Fruit fly (Drosophila melanogaster) whole organism, pupa: ENCODE data around the gene GlcAT-P.

Experiments used
- CG10348 ChIP-seq: fragments of 200-800 bp; sonication (Bioruptor generic); IDR thresholded peaks from 2 replicates; pipeline ENCODE4 v1.3.6; 2022; ENCODE audit warnings: missing biosample characterization, missing genetic modification characterization
- CG12605 ChIP-seq: fragments of 200-800 bp; sonication (Bioruptor generic); IDR thresholded peaks from 2 replicates; pipeline ENCODE4 v1.3.6; 2022; ENCODE audit warnings: missing biosample characterization, missing genetic modification characterization
- CG13204 ChIP-seq: fragments of 200-800 bp; sonication (Bioruptor generic); optimal IDR thresholded peaks from 2 replicates; lab custom pipeline; 2018; ENCODE audit warnings: missing biosample characterization, mild to moderate bottlenecking, missing genetic modification characterization, moderate library complexity
- CG14655 ChIP-seq: fragments of 200-800 bp; sonication (Bioruptor generic); optimal IDR thresholded peaks from 3 replicates; lab custom pipeline; 2017; ENCODE audit warnings: mild to moderate bottlenecking, missing biosample characterization, missing genetic modification reagents, missing genetic modification characterization
- CG15710 ChIP-seq: fragments of 200-800 bp; sonication (Bioruptor generic); optimal IDR thresholded peaks from 2 replicates; lab custom pipeline; 2018; ENCODE audit warnings: missing biosample characterization, mild to moderate bottlenecking, missing genetic modification characterization, moderate library complexity
- CG17806 ChIP-seq: fragments of 200-800 bp; sonication (Bioruptor generic); optimal IDR thresholded peaks from 2 replicates; lab custom pipeline; 2018; ENCODE audit warnings: missing biosample characterization, mild to moderate bottlenecking, missing genetic modification characterization, moderate library complexity
- CG32121 ChIP-seq: fragments of 200-800 bp; sonication (Bioruptor generic); IDR thresholded peaks from 2 replicates; pipeline ENCODE4 v1.3.6; 2022; ENCODE audit warnings: missing biosample characterization, missing genetic modification characterization
- CG34367 ChIP-seq: fragments of 200-800 bp; sonication (Bioruptor generic); optimal IDR thresholded peaks from 2 replicates; lab custom pipeline; 2018; ENCODE audit warnings: missing biosample characterization, mild to moderate bottlenecking, missing genetic modification characterization
- CG4496 ChIP-seq: fragments of 200-800 bp; sonication (Bioruptor generic); IDR thresholded peaks from 3 replicates; pipeline ENCODE4 v1.3.6; 2022; ENCODE audit warnings: missing biosample characterization, missing genetic modification characterization
- CG8159 ChIP-seq: fragments of 200-800 bp; sonication (Bioruptor generic); optimal IDR thresholded peaks from 3 replicates; lab custom pipeline; 2018; ENCODE audit warnings: missing biosample characterization, mild to moderate bottlenecking, missing genetic modification characterization, moderate library complexity
- CG8301 ChIP-seq: fragments of 200-800 bp; sonication (Bioruptor generic); optimal IDR thresholded peaks from 2 replicates; lab custom pipeline; 2018; ENCODE audit warnings: missing biosample characterization, mild to moderate bottlenecking, missing genetic modification characterization
- CG9948 ChIP-seq: fragments of 200-800 bp; sonication (Bioruptor generic); optimal IDR thresholded peaks from 2 replicates; lab custom pipeline; 2018; ENCODE audit warnings: missing biosample characterization, mild to moderate bottlenecking, missing genetic modification characterization, moderate library complexity
- D1 ChIP-seq: fragments of 200-800 bp; sonication (Bioruptor generic); optimal IDR thresholded peaks from 2 replicates; lab custom pipeline; 2018; ENCODE audit warnings: missing biosample characterization, mild to moderate bottlenecking, missing genetic modification characterization, moderate library complexity
- EcR ChIP-seq: fragments of 200-800 bp; sonication (Bioruptor generic); optimal IDR thresholded peaks from 3 replicates; lab custom pipeline; 2019; ENCODE audit warnings: missing biosample characterization, missing genetic modification characterization, mild to moderate bottlenecking, moderate library complexity, missing genetic modification reagents
- Ets98B ChIP-seq: fragments of 200-800 bp; sonication (Bioruptor generic); IDR thresholded peaks from 2 replicates; pipeline ENCODE4 v1.3.6; 2022; ENCODE audit warnings: missing biosample characterization, missing genetic modification characterization
- Pif1A ChIP-seq: fragments of 200-800 bp; sonication (Bioruptor generic); optimal IDR thresholded peaks from 3 replicates; lab custom pipeline; 2016; ENCODE audit warnings: missing biosample characterization, missing genetic modification characterization
- Pif1B ChIP-seq: fragments of 200-800 bp; sonication (Bioruptor generic); optimal IDR thresholded peaks from 3 replicates; lab custom pipeline; 2016; ENCODE audit warnings: missing biosample characterization, missing genetic modification characterization
- Snoo ChIP-seq: fragments of 200-800 bp; sonication (Bioruptor generic); optimal IDR thresholded peaks from 3 replicates; lab custom pipeline; 2017; ENCODE audit warnings: missing biosample characterization, mild to moderate bottlenecking, missing genetic modification characterization, inconsistent platforms
- fd96Ca ChIP-seq: fragments of 200-800 bp; sonication (Bioruptor generic); IDR thresholded peaks from 3 replicates; pipeline ENCODE4 v1.3.6; 2022; ENCODE audit warnings: missing biosample characterization, missing genetic modification characterization
- gl ChIP-seq: fragments of 200-800 bp; sonication (Bioruptor generic); optimal IDR thresholded peaks from 2 replicates; lab custom pipeline; 2018; ENCODE audit warnings: missing biosample characterization, mild to moderate bottlenecking, missing genetic modification characterization
- rn ChIP-seq: fragments of 200-800 bp; sonication (Bioruptor generic); IDR thresholded peaks from 2 replicates; pipeline ENCODE4 v1.3.6; 2022; ENCODE audit warnings: missing biosample characterization, missing genetic modification characterization

Gene GlcAT-P

dm6 chr3L:11215244-11216121, 18.1 kb upstream of the GlcAT-P start:
- TF ChIP-seq D1 (tag; lab: Kevin White, UChicago) (peak; percentile 41), CG8159 (tag; lab: Kevin White, UChicago) (peak; percentile 91), Pif1A (GFP tag; lab: Kevin White, UChicago) (peak; percentile 97), CG34367 (tag; lab: Kevin White, UChicago) (peak; percentile 82), CG10348 (GFP tag; lab: Robert Waterston, UW) (peak; percentile 25; the same call in 1 of the 2 replicates), CG8301 (tag; lab: Kevin White, UChicago) (peak; percentile 91), CG14655 (GFP tag; lab: Kevin White, UChicago) (peak; percentile 91), gl (tag; lab: Kevin White, UChicago) (peak; percentile 60), CG12605 (GFP tag; lab: Robert Waterston, UW) (peak; percentile 97), CG13204 (GFP tag; lab: Kevin White, UChicago) (peak; percentile 10), EcR (GFP tag; lab: Kevin White, UChicago) (peak; percentile 73), Ets98B (GFP tag; lab: Robert Waterston, UW) (peak; percentile 98), Pif1B (peak; percentile 93), rn (peak; percentile 88), fd96Ca (GFP tag; lab: Robert Waterston, UW) (peak; percentile 98), CG15710 (peak; percentile 90), CG4496 (peak; percentile 98), CG9948 (tag; lab: Kevin White, UChicago) (peak; percentile 79), CG32121 (peak; percentile 97), Snoo (tag; lab: Kevin White, UChicago) (peak; percentile 90), CG17806 (tag; lab: Kevin White, UChicago) (peak; percentile 83)
- TF ChIP-seq, all 21 proteins: peak for 21

DNA sequence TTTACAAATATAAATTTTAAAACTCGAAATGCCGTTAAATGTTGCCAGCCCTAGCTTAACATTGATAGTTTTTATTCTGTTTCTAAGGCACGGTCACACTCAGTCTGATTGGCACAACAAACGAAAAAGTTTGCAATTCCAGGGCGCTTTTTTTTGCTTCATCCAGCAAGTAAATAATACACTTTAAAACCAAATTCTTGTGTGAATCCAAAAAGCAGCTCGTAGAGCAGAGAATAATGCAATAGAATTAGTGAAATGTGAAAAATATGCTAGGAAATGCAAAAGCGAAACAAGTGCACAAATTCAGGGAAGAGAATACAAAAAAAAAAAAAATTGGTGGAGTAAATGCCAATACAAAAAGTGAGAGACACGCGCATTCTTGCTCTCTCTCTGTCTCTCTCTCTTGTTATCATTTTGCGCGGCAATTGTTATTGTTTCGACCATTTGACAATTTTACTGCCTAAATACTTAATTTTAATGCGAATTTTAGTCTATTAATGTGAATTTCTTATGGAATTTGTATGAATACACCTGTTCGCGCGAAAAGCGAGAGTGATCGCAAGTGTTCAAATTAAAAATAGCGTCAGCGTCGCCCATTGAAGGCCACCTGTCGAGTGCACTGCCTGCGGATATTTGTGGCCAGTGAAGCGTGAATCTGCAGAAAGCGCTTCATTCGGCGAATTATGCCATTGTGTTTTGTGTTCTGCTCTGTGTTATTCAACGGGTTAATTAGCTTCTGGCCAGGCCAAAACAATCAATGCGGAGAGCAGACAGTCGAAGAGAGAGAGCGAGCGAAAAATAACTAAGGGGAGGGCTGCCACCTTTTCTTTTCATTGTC, 17.3 kb upstream of the GlcAT-P start, which contains the start of gene CG42671:
Gene CG42671, plus strand, starts transcription at position 100 of the 838 bp plus-strand sequence.
- no peak for TF ChIP-seq rn
- no peak for TF ChIP-seq CG9948 (tag; lab: Kevin White, UChicago)
- no peak for TF ChIP-seq CG10348 (GFP tag; lab: Robert Waterston, UW)
- TF ChIP-seq EcR (GFP tag; lab: Kevin White, UChicago) = no peak
- TF ChIP-seq Snoo (tag; lab: Kevin White, UChicago) = no peak
- TF ChIP-seq CG14655 (GFP tag; lab: Kevin White, UChicago) = no peak
- peak; percentile 74 for TF ChIP-seq D1 (tag; lab: Kevin White, UChicago)
- no peak; the same call in 1 of the 2 replicates for TF ChIP-seq CG32121
- TF ChIP-seq Ets98B (GFP tag; lab: Robert Waterston, UW) = peak; percentile 10; the same call in 1 of the 2 replicates
- no peak for TF ChIP-seq CG17806 (tag; lab: Kevin White, UChicago)
- peak; percentile 14 for TF ChIP-seq Pif1B
- no peak for TF ChIP-seq CG8159 (tag; lab: Kevin White, UChicago)
- TF ChIP-seq CG13204 (GFP tag; lab: Kevin White, UChicago) = no peak
- peak; percentile 20 for TF ChIP-seq Pif1A (GFP tag; lab: Kevin White, UChicago)
- no peak; the same call in 2 of the 3 replicates for TF ChIP-seq fd96Ca (GFP tag; lab: Robert Waterston, UW)
- TF ChIP-seq CG12605 (GFP tag; lab: Robert Waterston, UW) = no peak
- TF ChIP-seq CG15710 = peak; percentile 20
- TF ChIP-seq CG34367 (tag; lab: Kevin White, UChicago) = peak; percentile 17
- TF ChIP-seq CG4496 = no peak
- peak; percentile 55 for TF ChIP-seq gl (tag; lab: Kevin White, UChicago)
- peak; percentile 9 for TF ChIP-seq CG8301 (tag; lab: Kevin White, UChicago)

DNA sequence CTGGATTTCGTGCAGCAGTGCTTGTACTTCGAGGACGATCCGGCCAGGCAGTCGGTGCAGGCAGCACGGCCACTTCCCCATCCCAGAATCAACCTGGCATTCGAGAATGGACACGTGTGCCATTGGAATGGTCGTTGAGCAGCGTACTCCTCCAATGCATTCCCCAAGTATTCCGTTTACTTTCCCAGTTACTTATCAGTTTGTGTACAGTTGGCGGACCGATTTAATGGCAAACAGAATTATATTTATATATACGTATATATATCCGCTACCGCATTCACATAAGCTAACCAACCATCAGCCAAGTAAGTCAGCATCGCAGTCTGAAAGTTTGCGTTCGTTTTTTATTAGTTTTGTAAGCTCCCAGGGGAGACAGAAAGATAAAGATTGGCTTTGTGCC, 16.3 kb upstream of the GlcAT-P start:
- TF ChIP-seq CG34367 (tag; lab: Kevin White, UChicago) = peak; percentile 10
- no peak for TF ChIP-seq Snoo (tag; lab: Kevin White, UChicago)
- peak; percentile 28 for TF ChIP-seq CG13204 (GFP tag; lab: Kevin White, UChicago)
- peak; percentile 15 for TF ChIP-seq Pif1A (GFP tag; lab: Kevin White, UChicago)
- TF ChIP-seq gl (tag; lab: Kevin White, UChicago) = peak; percentile 35
- TF ChIP-seq CG4496 = 0 out of 3 replicates have a peak, but pooled peaks have one; percentile 9
- no peak for TF ChIP-seq Pif1B
- TF ChIP-seq CG32121 = no peak

dm6 chr3L:11210517-11210916, 13.2 kb upstream of the GlcAT-P start, which contains the start of the genes Ube3a and CG7600:
Gene Ube3a (minus strand): TSS chr3L:11210583.
Gene CG7600 (plus strand): TSS chr3L:11210786.
- TF ChIP-seq Pif1A (GFP tag; lab: Kevin White, UChicago) (no peak), EcR (GFP tag; lab: Kevin White, UChicago) (peak; percentile 26), CG14655 (GFP tag; lab: Kevin White, UChicago) (no peak), fd96Ca (GFP tag; lab: Robert Waterston, UW) (peak; percentile 59; the same call in 2 of the 3 replicates), CG12605 (GFP tag; lab: Robert Waterston, UW) (0 out of 2 replicates have a peak, but pooled peaks have one; percentile 16), CG8159 (tag; lab: Kevin White, UChicago) (peak; percentile 22), CG4496 (0 out of 3 replicates have a peak, but pooled peaks have one; percentile 57), D1 (tag; lab: Kevin White, UChicago) (no peak), CG8301 (tag; lab: Kevin White, UChicago) (peak; percentile 12), Ets98B (GFP tag; lab: Robert Waterston, UW) (peak; percentile 31; the same call in 1 of the 2 replicates), Pif1B (no peak), CG13204 (GFP tag; lab: Kevin White, UChicago) (no peak), Snoo (tag; lab: Kevin White, UChicago) (peak; percentile 21), CG10348 (GFP tag; lab: Robert Waterston, UW) (no peak), CG15710 (peak; percentile 15), gl (tag; lab: Kevin White, UChicago) (peak; percentile 13), rn (no peak), CG17806 (tag; lab: Kevin White, UChicago) (no peak), CG32121 (0 out of 2 replicates have a peak, but pooled peaks have one; percentile 22)
